Fruit fly (Drosophila melanogaster) whole organism, prepupa: ENCODE results near the gene CG46396.

ENCODE experiments used
- CG10631 ChIP-seq: fragments of 200-800 bp; sonication (Bioruptor generic); optimal IDR thresholded peaks from 2 replicates; lab custom pipeline; 2016; ENCODE audit warnings: missing biosample characterization, missing genetic modification characterization
- CG11294 ChIP-seq: fragments of 200-800 bp; sonication (Bioruptor generic); IDR thresholded peaks from 2 replicates; pipeline ENCODE4 v1.3.6; 2022; ENCODE audit warnings: missing biosample characterization, missing genetic modification characterization
- CG11762 ChIP-seq: fragments of 200-800 bp; sonication (Bioruptor generic); optimal IDR thresholded peaks from 3 replicates; lab custom pipeline; 2016; ENCODE audit warnings: missing biosample characterization, missing genetic modification characterization; ENCODE audit not compliant: insufficient read depth
- CG11902 ChIP-seq: fragments of 200-800 bp; sonication (Bioruptor generic); optimal IDR thresholded peaks from 3 replicates; lab custom pipeline; 2016; ENCODE audit warnings: missing biosample characterization, missing genetic modification characterization
- CG15336 ChIP-seq: fragments of 200-800 bp; sonication (Bioruptor generic); IDR thresholded peaks from 2 replicates; pipeline ENCODE4 v1.3.6; 2022; ENCODE audit warnings: missing biosample characterization, missing genetic modification characterization
- CG3032 ChIP-seq: fragments of 200-800 bp; optimal IDR thresholded peaks from 2 replicates; lab custom pipeline; 2019; ENCODE audit warnings: missing biosample characterization, mild to moderate bottlenecking, missing genetic modification characterization, moderate library complexity
- CG32006 ChIP-seq: fragments of 200-800 bp; sonication (Bioruptor generic); optimal IDR thresholded peaks from 3 replicates; lab custom pipeline; 2017; ENCODE audit warnings: missing biosample characterization, mild to moderate bottlenecking, missing genetic modification characterization
- CG3919 ChIP-seq: fragments of 200-800 bp; sonication (Bioruptor generic); optimal IDR thresholded peaks from 3 replicates; lab custom pipeline; 2016; ENCODE audit warnings: missing biosample characterization, missing genetic modification characterization
- CG6163 ChIP-seq: fragments of 200-800 bp; sonication (Bioruptor generic); IDR thresholded peaks from 3 replicates; pipeline ENCODE4 v1.3.6; 2022; ENCODE audit warnings: missing biosample characterization, missing genetic modification characterization
- CG6792 ChIP-seq: fragments of 200-800 bp; sonication (Bioruptor generic); optimal IDR thresholded peaks from 3 replicates; lab custom pipeline; 2016; ENCODE audit warnings: missing biosample characterization, missing genetic modification characterization
- CG7368 ChIP-seq: fragments of 200-800 bp; sonication (Bioruptor generic); optimal IDR thresholded peaks from 3 replicates; lab custom pipeline; 2016; ENCODE audit warnings: missing biosample characterization, missing genetic modification characterization
- CG8119 ChIP-seq: fragments of 200-800 bp; sonication (Bioruptor generic); IDR thresholded peaks from 3 replicates; pipeline ENCODE4 v1.3.6; 2022; ENCODE audit warnings: missing biosample characterization, missing genetic modification characterization
- CG8319 ChIP-seq: fragments of 200-800 bp; sonication (Bioruptor generic); optimal IDR thresholded peaks from 3 replicates; lab custom pipeline; 2016; ENCODE audit warnings: missing biosample characterization, missing genetic modification characterization
- CG8632 ChIP-seq: fragments of 200-800 bp; sonication (Bioruptor generic); optimal IDR thresholded peaks from 3 replicates; lab custom pipeline; 2016; ENCODE audit warnings: missing biosample characterization, missing genetic modification characterization
- CG9139 ChIP-seq: fragments of 200-800 bp; sonication (Bioruptor generic); optimal IDR thresholded peaks from 3 replicates; lab custom pipeline; 2017; ENCODE audit warnings: missing biosample characterization, mild to moderate bottlenecking, missing genetic modification characterization
- Eip93F ChIP-seq: fragments of 200-800 bp; sonication (Bioruptor generic); optimal IDR thresholded peaks from 2 replicates; lab custom pipeline; 2016; ENCODE audit warnings: missing biosample characterization, mild to moderate bottlenecking, missing genetic modification characterization
- Ets21C ChIP-seq: fragments of 200-800 bp; sonication (Bioruptor generic); optimal IDR thresholded peaks from 3 replicates; lab custom pipeline; 2016; ENCODE audit warnings: missing biosample characterization, missing genetic modification characterization
- Ets96B ChIP-seq: fragments of 200-800 bp; optimal IDR thresholded peaks from 2 replicates; lab custom pipeline; 2019; ENCODE audit warnings: missing biosample characterization, mild to moderate bottlenecking, missing genetic modification characterization, moderate library complexity
- Gug ChIP-seq: fragments of 200-800 bp; sonication (Bioruptor generic); IDR thresholded peaks from 2 replicates; pipeline ENCODE4 v1.3.6; 2022; ENCODE audit warnings: missing biosample characterization, missing genetic modification characterization
- Hr39 ChIP-seq: fragments of 200-800 bp; sonication (Bioruptor generic); optimal IDR thresholded peaks from 2 replicates; lab custom pipeline; 2016; ENCODE audit warnings: missing biosample characterization, missing genetic modification characterization
- Hr4 ChIP-seq: fragments of 200-800 bp; sonication (Bioruptor generic); optimal IDR thresholded peaks from 3 replicates; lab custom pipeline; 2016; ENCODE audit warnings: missing biosample characterization, missing genetic modification characterization
- Lpt ChIP-seq: fragments of 200-800 bp; sonication (Bioruptor generic); optimal IDR thresholded peaks from 3 replicates; lab custom pipeline; 2016; ENCODE audit warnings: missing biosample characterization, missing genetic modification characterization
- Met ChIP-seq: fragments of 200-800 bp; sonication (Bioruptor generic); optimal IDR thresholded peaks from 3 replicates; lab custom pipeline; 2016; ENCODE audit warnings: missing biosample characterization, missing genetic modification characterization
- OdsH ChIP-seq: fragments of 200-800 bp; sonication (Bioruptor generic); optimal IDR thresholded peaks from 3 replicates; lab custom pipeline; 2016; ENCODE audit warnings: missing biosample characterization, missing genetic modification characterization
- Smox ChIP-seq: fragments of 200-800 bp; sonication (Bioruptor generic); optimal IDR thresholded peaks from 3 replicates; lab custom pipeline; 2016; ENCODE audit warnings: missing biosample characterization, missing genetic modification characterization
- Sox102F ChIP-seq: fragments of 200-800 bp; sonication (Bioruptor generic); optimal IDR thresholded peaks from 2 replicates; lab custom pipeline; 2016; ENCODE audit warnings: missing biosample characterization, mild to moderate bottlenecking, missing genetic modification characterization
- Sox15 ChIP-seq: fragments of 200-800 bp; sonication (Bioruptor generic); optimal IDR thresholded peaks from 3 replicates; lab custom pipeline; 2016; ENCODE audit warnings: missing biosample characterization, missing genetic modification characterization
- achi ChIP-seq: fragments of 200-800 bp; sonication (Bioruptor generic); optimal IDR thresholded peaks from 3 replicates; lab custom pipeline; 2016; ENCODE audit warnings: missing biosample characterization, missing genetic modification characterization
- acj6 ChIP-seq: fragments of 200-800 bp; sonication (Bioruptor generic); optimal IDR thresholded peaks from 3 replicates; lab custom pipeline; 2016; ENCODE audit warnings: missing biosample characterization, missing genetic modification characterization
- cyc ChIP-seq: fragments of 200-800 bp; sonication (Bioruptor generic); optimal IDR thresholded peaks from 3 replicates; lab custom pipeline; 2016; ENCODE audit warnings: missing biosample characterization, missing genetic modification characterization
- dac ChIP-seq: fragments of 200-800 bp; sonication (Bioruptor generic); optimal IDR thresholded peaks from 2 replicates; lab custom pipeline; 2017; ENCODE audit warnings: missing biosample characterization, mild to moderate bottlenecking, missing genetic modification characterization
- eg ChIP-seq: fragments of 200-800 bp; sonication (Bioruptor generic); IDR thresholded peaks from 3 replicates; pipeline ENCODE4 v1.3.6; 2022; ENCODE audit warnings: missing biosample characterization, missing genetic modification characterization
- fd59A ChIP-seq: fragments of 200-800 bp; sonication (Bioruptor generic); optimal IDR thresholded peaks from 2 replicates; lab custom pipeline; 2017; ENCODE audit warnings: missing biosample characterization, mild to moderate bottlenecking, missing genetic modification characterization, missing genetic modification reagents
- fd85E ChIP-seq: fragments of 200-800 bp; sonication (Bioruptor generic); optimal IDR thresholded peaks from 3 replicates; lab custom pipeline; 2016; ENCODE audit warnings: missing biosample characterization, missing genetic modification characterization
- fkh ChIP-seq: fragments of 200-800 bp; sonication (Bioruptor generic); optimal IDR thresholded peaks from 3 replicates; lab custom pipeline; 2017; ENCODE audit warnings: missing biosample characterization, mild to moderate bottlenecking, missing genetic modification characterization, moderate library complexity
- lz ChIP-seq: fragments of 200-800 bp; sonication (Bioruptor generic); optimal IDR thresholded peaks from 3 replicates; lab custom pipeline; 2016; ENCODE audit warnings: missing biosample characterization, missing genetic modification characterization
- net ChIP-seq: fragments of 200-800 bp; sonication (Bioruptor generic); optimal IDR thresholded peaks from 3 replicates; lab custom pipeline; 2016; ENCODE audit warnings: missing biosample characterization, missing genetic modification characterization
- pdm3 ChIP-seq: fragments of 200-800 bp; sonication (Bioruptor generic); optimal IDR thresholded peaks from 3 replicates; lab custom pipeline; 2016; ENCODE audit warnings: missing biosample characterization, missing genetic modification characterization
- salr ChIP-seq, 2 experiments: fragments of 200-800 bp; sonication (Bioruptor generic); optimal IDR thresholded peaks; 3 replicates each; lab custom pipeline; 2016 to 2018; ENCODE audit warnings: missing biosample characterization in 2 of 2, missing genetic modification characterization in 2 of 2, mild to moderate bottlenecking in 1 of 2
- ss ChIP-seq, 2 experiments: fragments of 200-800 bp; sonication (Bioruptor generic); optimal IDR thresholded peaks; 2 replicates in 1 of 2; 3 replicates in 1 of 2; lab custom pipeline; 2017 to 2018; ENCODE audit warnings: mild to moderate bottlenecking in 2 of 2, missing biosample characterization in 2 of 2, missing genetic modification characterization in 2 of 2, moderate library complexity in 1 of 2
- svp ChIP-seq: fragments of 200-800 bp; sonication (Bioruptor generic); peaks from one replicate; lab custom pipeline; 2016; ENCODE audit warnings: missing biosample characterization, missing genetic modification characterization
- vri ChIP-seq: fragments of 200-800 bp; sonication (Bioruptor generic); optimal IDR thresholded peaks from 3 replicates; lab custom pipeline; 2016; ENCODE audit warnings: missing biosample characterization, mild to moderate bottlenecking, missing genetic modification characterization

Gene CG46396

dm6 chr3R:6352893-6353623 lies 49.2 kb downstream of the CG46396 start (continued):
- TF ChIP-seq CG8632 (GFP tag; lab: Kevin White, UChicago) (no peak), CG9139 (GFP tag; lab: Kevin White, UChicago) (no peak), Hr4 (GFP tag; lab: Kevin White, UChicago) (peak; percentile 63), fkh (peak; percentile 69), svp (no peak), CG11294 (no peak), pdm3 (GFP tag; lab: Kevin White, UChicago) (peak; percentile 64), CG11902 (no peak), CG10631 (GFP tag; lab: Kevin White, UChicago) (peak; percentile 35), net (GFP tag; lab: Kevin White, UChicago) (peak; percentile 31), eg (GFP tag; lab: Robert Waterston, UW) (peak; percentile 53; the same call in 1 of the 3 replicates), CG8119 (GFP tag; lab: Robert Waterston, UW) (peak; percentile 56; the same call in 1 of the 3 replicates), lz (GFP tag; lab: Kevin White, UChicago) (peak; percentile 18), CG3919 (GFP tag; lab: Kevin White, UChicago) (no peak), Hr39 (GFP tag; lab: Kevin White, UChicago) (peak; percentile 26), CG11762 (peak; percentile 20), CG15336 (GFP tag; lab: Robert Waterston, UW) (peak; percentile 47; the same call in 1 of the 2 replicates), Smox (GFP tag; lab: Kevin White, UChicago) (peak; percentile 22), achi (GFP tag; lab: Kevin White, UChicago) (peak; percentile 37), Sox15 (GFP tag; lab: Kevin White, UChicago) (no peak), Ets96B (tag; lab: Kevin White, UChicago) (peak; percentile 39), vri (GFP tag; lab: Kevin White, UChicago) (no peak), Eip93F (GFP tag; lab: Kevin White, UChicago) (no peak), salr (GFP tag; optimal IDR thresholded peaks at IDR 0.05; lab: Kevin White, UChicago) (peak in 1 of 2 experiments; percentile 49), fd85E (GFP tag; lab: Kevin White, UChicago) (no peak), acj6 (GFP tag; lab: Kevin White, UChicago) (peak; percentile 56), Lpt (GFP tag; lab: Kevin White, UChicago) (peak; percentile 34), ss (GFP tag; optimal IDR thresholded peaks at IDR 0.05; lab: Kevin White, UChicago) (peak in 1 of 2 experiments; percentile 5), fd59A (peak; percentile 54), CG6792 (peak; percentile 13), CG32006 (GFP tag; lab: Kevin White, UChicago) (peak; percentile 80), CG8319 (GFP tag; lab: Kevin White, UChicago) (no peak), CG6163 (GFP tag; lab: Robert Waterston, UW) (no peak), OdsH (GFP tag; lab: Kevin White, UChicago) (peak; percentile 57), CG7368 (GFP tag; lab: Kevin White, UChicago) (no peak), CG3032 (tag; lab: Kevin White, UChicago) (peak; percentile 11), Sox102F (GFP tag; lab: Kevin White, UChicago) (peak; percentile 7), Gug (GFP tag; lab: Robert Waterston, UW) (peak; percentile 44; the same call in 1 of the 2 replicates), dac (GFP tag; lab: Kevin White, UChicago) (no peak), Met (GFP tag; lab: Kevin White, UChicago) (peak; percentile 10), Ets21C (GFP tag; lab: Kevin White, UChicago) (no peak), cyc (GFP tag; lab: Kevin White, UChicago) (no peak)
